Worm (Caenorhabditis elegans) whole organism, L1 larva: ENCODE measurements around the gene nhr-143.

Experiments
- Y116A8C.19 ChIP-seq: sonication (generic microtip); optimal IDR thresholded peaks from 2 replicates; lab custom pipeline; 2016; ENCODE audit warnings: missing compliant biosample characterization, missing genetic modification characterization, borderline replicate concordance
- alr-1 ChIP-seq: fragments of 200-800 bp; sonication (Bioruptor generic); optimal IDR thresholded peaks from 2 replicates; lab custom pipeline; 2018; ENCODE audit warnings: borderline replicate concordance, mild to moderate bottlenecking, missing genetic modification characterization, missing compliant biosample characterization
- ceh-8 ChIP-seq: fragments of 200-800 bp; sonication (Bioruptor generic); optimal IDR thresholded peaks from 2 replicates; lab custom pipeline; 2018; ENCODE audit warnings: mild to moderate bottlenecking, missing genetic modification characterization, moderate library complexity, missing compliant biosample characterization
- ceh-82 ChIP-seq, 3 experiments: fragments of 150-350 bp in 1 of 3; sonication (generic microtip) in 2 of 3; optimal IDR thresholded peaks; 2 replicates each; lab custom pipeline; 2014 to 2017; ENCODE audit warnings: missing biosample characterization in 3 of 3, missing genetic modification characterization in 3 of 3
- ceh-88 ChIP-seq: fragments of 200-800 bp; sonication (Bioruptor generic); IDR thresholded peaks from 2 replicates; pipeline ENCODE4 v1.3.6; 2022; ENCODE audit warnings: missing genetic modification characterization, missing compliant biosample characterization
- ceh-90 ChIP-seq: sonication (generic microtip); optimal IDR thresholded peaks from 2 replicates; lab custom pipeline; 2016; ENCODE audit warnings: missing genetic modification characterization, missing compliant biosample characterization
- dpl-1 ChIP-seq, 3 experiments: fragments of 150-350 bp in 2 of 3; sonication (generic microtip) in 1 of 3; optimal IDR thresholded peaks; 2 replicates each; lab custom pipeline; 2014 to 2017; ENCODE audit warnings: missing biosample characterization in 3 of 3, missing genetic modification characterization in 3 of 3, missing genetic modification reagents in 3 of 3
- efl-1 ChIP-seq, 4 experiments: fragments of 150-350 bp; optimal IDR thresholded peaks in 3 of 4; peaks in 1 of 4; 1 replicate in 1 of 4; 2 replicates in 3 of 4; lab custom pipeline; 2014; ENCODE audit warnings: missing biosample characterization in 2 of 4, missing genetic modification characterization in 2 of 4, missing genetic modification reagents in 2 of 4
- egl-27 ChIP-seq, 2 experiments: fragments of 150-350 bp in 1 of 2; sonication (generic microtip); optimal IDR thresholded peaks; 3 replicates each; lab custom pipeline; 2017 to 2018; ENCODE audit warnings: missing biosample characterization in 2 of 2, missing genetic modification characterization in 2 of 2, missing genetic modification reagents in 2 of 2
- elt-2 ChIP-seq: sonication (generic microtip); optimal IDR thresholded peaks from 2 replicates; lab custom pipeline; 2016; ENCODE audit warnings: missing genetic modification characterization, mild to moderate bottlenecking, inconsistent platforms, missing compliant biosample characterization, missing genetic modification reagents
- elt-3 ChIP-seq, 6 experiments: fragments of 150-350 bp in 1 of 6; sonication (generic microtip); optimal IDR thresholded peaks; 2 replicates each; lab custom pipeline; 2017 to 2018; ENCODE audit warnings: missing biosample characterization in 6 of 6, missing genetic modification characterization in 6 of 6, inconsistent platforms in 1 of 6
- ets-5 ChIP-seq: fragments of 200-800 bp; sonication (Bioruptor generic); IDR thresholded peaks from 2 replicates; pipeline ENCODE4 v1.3.6; 2022; ENCODE audit warnings: missing genetic modification characterization, missing compliant biosample characterization
- fos-1 ChIP-seq: fragments of 150-350 bp; optimal IDR thresholded peaks from 2 replicates; lab custom pipeline; 2014; ENCODE audit warnings: missing biosample characterization, missing genetic modification characterization
- hlh-4 ChIP-seq: sonication (generic microtip); optimal IDR thresholded peaks from 2 replicates; lab custom pipeline; 2016; ENCODE audit warnings: mild to moderate bottlenecking, missing genetic modification characterization, missing compliant biosample characterization
- irx-1 ChIP-seq: sonication (generic microtip); optimal IDR thresholded peaks from 2 replicates; lab custom pipeline; 2016; ENCODE audit warnings: missing genetic modification characterization, missing compliant biosample characterization
- isw-1 ChIP-seq: fragments of 200-800 bp; sonication (Bioruptor generic); IDR thresholded peaks from 2 replicates; pipeline ENCODE4 v1.3.6; 2022; ENCODE audit warnings: missing genetic modification characterization, missing compliant biosample characterization
- lin-15B ChIP-seq: fragments of 150-350 bp; sonication (generic microtip); optimal IDR thresholded peaks from 3 replicates; lab custom pipeline; 2014; ENCODE audit warnings: missing biosample characterization, missing genetic modification characterization
- lin-35 ChIP-seq, 2 experiments: fragments of 150-350 bp; optimal IDR thresholded peaks; 2 replicates each; lab custom pipeline; 2014; ENCODE audit warnings: missing biosample characterization in 2 of 2, missing genetic modification characterization in 2 of 2, missing genetic modification reagents in 2 of 2
- mef-2 ChIP-seq: fragments of 150-350 bp; optimal IDR thresholded peaks from 2 replicates; lab custom pipeline; 2014; ENCODE audit warnings: missing biosample characterization, missing genetic modification characterization
- mep-1 ChIP-seq: fragments of 150-350 bp; optimal IDR thresholded peaks from 2 replicates; lab custom pipeline; 2014; ENCODE audit warnings: missing biosample characterization, missing genetic modification characterization
- nhr-20 ChIP-seq: sonication (generic microtip); optimal IDR thresholded peaks from 2 replicates; lab custom pipeline; 2016; ENCODE audit warnings: mild to moderate bottlenecking, missing genetic modification characterization, missing compliant biosample characterization
- nhr-28 ChIP-seq: fragments of 150-350 bp; optimal IDR thresholded peaks from 2 replicates; lab custom pipeline; 2014; ENCODE audit warnings: missing biosample characterization, missing genetic modification characterization
- nhr-47 ChIP-seq: sonication (generic microtip); optimal IDR thresholded peaks from 2 replicates; lab custom pipeline; 2016; ENCODE audit warnings: mild to moderate bottlenecking, missing genetic modification characterization, moderate library complexity, missing compliant biosample characterization
- nhr-85 ChIP-seq: sonication (generic microtip); peaks from one replicate; lab custom pipeline; 2016; ENCODE audit warnings: missing genetic modification characterization, inconsistent platforms, missing compliant biosample characterization
- nhr-90 ChIP-seq: sonication (generic microtip); optimal IDR thresholded peaks from 2 replicates; lab custom pipeline; 2016; ENCODE audit warnings: mild to moderate bottlenecking, missing genetic modification characterization, missing compliant biosample characterization; ENCODE audit not compliant: poor library complexity
- pag-3 ChIP-seq: sonication (generic microtip); optimal IDR thresholded peaks from 2 replicates; lab custom pipeline; 2017; ENCODE audit warnings: missing genetic modification characterization, mild to moderate bottlenecking, missing compliant biosample characterization, antibody characterized with exemption, borderline replicate concordance; ENCODE audit not compliant: insufficient read depth
- pax-3 ChIP-seq: fragments of 200-800 bp; sonication (Bioruptor generic); optimal IDR thresholded peaks from 2 replicates; lab custom pipeline; 2018; ENCODE audit warnings: mild to moderate bottlenecking, missing genetic modification characterization, moderate library complexity, missing compliant biosample characterization
- pqm-1 ChIP-seq: sonication (generic microtip); optimal IDR thresholded peaks from 3 replicates; lab custom pipeline; 2017; ENCODE audit warnings: missing biosample characterization, missing genetic modification characterization
- rnt-1 ChIP-seq: sonication (generic microtip); optimal IDR thresholded peaks from 2 replicates; lab custom pipeline; 2016; ENCODE audit warnings: mild to moderate bottlenecking, missing genetic modification characterization, moderate library complexity, missing compliant biosample characterization
- skn-1 ChIP-seq: fragments of 150-350 bp; optimal IDR thresholded peaks from 2 replicates; lab custom pipeline; 2014; ENCODE audit warnings: missing biosample characterization, missing genetic modification characterization
- snu-23 ChIP-seq: sonication (generic microtip); optimal IDR thresholded peaks from 2 replicates; lab custom pipeline; 2016; ENCODE audit warnings: missing genetic modification characterization, missing compliant biosample characterization
- tlp-1 ChIP-seq: fragments of 150-350 bp; optimal IDR thresholded peaks from 2 replicates; lab custom pipeline; 2014; ENCODE audit warnings: missing biosample characterization, missing genetic modification characterization
- unc-62 ChIP-seq: fragments of 150-350 bp; optimal IDR thresholded peaks from 2 replicates; lab custom pipeline; 2014; ENCODE audit warnings: missing biosample characterization, missing genetic modification reagents, missing genetic modification characterization
- zag-1 ChIP-seq: fragments of 150-350 bp; optimal IDR thresholded peaks from 2 replicates; lab custom pipeline; 2014; ENCODE audit warnings: missing biosample characterization, missing genetic modification characterization

nhr-143 gene

DNA sequence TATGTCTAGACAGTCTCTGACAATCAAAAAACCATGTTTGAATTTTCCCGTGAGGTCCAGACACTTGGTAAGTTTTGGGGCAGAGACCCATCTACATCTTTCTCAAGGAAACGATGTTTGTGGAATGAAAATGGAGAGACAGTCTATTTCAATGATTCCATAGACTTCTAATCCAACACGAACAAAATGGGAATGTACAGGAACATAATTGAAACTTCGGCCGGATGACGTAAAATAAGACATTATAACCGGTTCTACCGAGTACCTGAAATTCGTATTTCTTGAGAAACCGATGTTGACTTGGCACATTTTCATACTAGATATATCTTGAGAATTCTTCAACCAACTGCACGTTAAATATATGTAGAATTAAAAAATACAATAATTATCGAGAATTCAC is 13.4 kb upstream of the nhr-143 start, which contains the start of gene str-87:
str-87 (minus strand) TSS at position 101 of the 400 bp plus-strand sequence.
- TF ChIP-seq egl-27 (tag; optimal IDR thresholded peaks at IDR 0.05; lab: Kevin White, UChicago) (no peak), nhr-28 (tag; lab: Kevin White, UChicago) (no peak), isw-1 (no peak), hlh-4 (tag; lab: Kevin White, UChicago) (no peak), elt-3 (tag; optimal IDR thresholded peaks at IDR 0.05; lab: Kevin White, UChicago) (no peak)

DNA sequence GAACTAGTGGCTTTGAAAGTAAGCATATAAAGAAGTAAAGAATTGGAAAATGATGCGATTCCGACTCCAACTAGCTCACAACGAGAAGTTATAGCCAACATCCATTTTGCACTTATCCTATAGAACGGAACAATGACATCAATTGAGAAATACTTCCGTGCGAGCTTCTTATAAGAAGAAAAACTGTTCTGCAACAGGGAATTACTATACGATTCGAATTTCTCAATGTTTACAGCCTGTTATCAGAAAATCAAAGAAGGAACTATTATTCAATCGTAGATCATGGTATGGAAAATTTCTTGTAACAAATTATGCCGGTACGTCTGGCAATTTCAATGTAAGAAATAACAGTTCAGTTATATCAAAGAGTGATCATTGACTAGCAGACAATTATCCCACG is 11.0 kb upstream of the nhr-143 start, which contains the start of gene str-85:
str-85 (minus strand) TSS at position 101 of the 400 bp plus-strand sequence.
- TF ChIP-seq snu-23 (GFP tag; lab: Kevin White, UChicago): no peak
- TF ChIP-seq alr-1: no peak
- TF ChIP-seq lin-15B: no peak
- TF ChIP-seq elt-2 (tag; lab: Kevin White, UChicago): no peak
- TF ChIP-seq irx-1 (tag; lab: Kevin White, UChicago): no peak
- TF ChIP-seq pag-3 (tag; lab: Kevin White, UChicago): no peak
- no peak for TF ChIP-seq lin-35 (GFP tag; optimal IDR thresholded peaks at IDR 0.05; lab: Kevin White, UChicago)
- no peak for TF ChIP-seq nhr-20 (tag; lab: Kevin White, UChicago)
- no peak for TF ChIP-seq ets-5
- TF ChIP-seq nhr-47 (tag; lab: Kevin White, UChicago): no peak
- TF ChIP-seq mef-2: no peak
- no peak for TF ChIP-seq fos-1 (tag; lab: Kevin White, UChicago)
- no peak for TF ChIP-seq efl-1 (optimal IDR thresholded peaks at IDR 0.05; lab: Kevin White, UChicago)
- no peak for TF ChIP-seq efl-1 (GFP tag; optimal IDR thresholded peaks at IDR 0.05 in 1 of 2; lab: Kevin White, UChicago)

DNA sequence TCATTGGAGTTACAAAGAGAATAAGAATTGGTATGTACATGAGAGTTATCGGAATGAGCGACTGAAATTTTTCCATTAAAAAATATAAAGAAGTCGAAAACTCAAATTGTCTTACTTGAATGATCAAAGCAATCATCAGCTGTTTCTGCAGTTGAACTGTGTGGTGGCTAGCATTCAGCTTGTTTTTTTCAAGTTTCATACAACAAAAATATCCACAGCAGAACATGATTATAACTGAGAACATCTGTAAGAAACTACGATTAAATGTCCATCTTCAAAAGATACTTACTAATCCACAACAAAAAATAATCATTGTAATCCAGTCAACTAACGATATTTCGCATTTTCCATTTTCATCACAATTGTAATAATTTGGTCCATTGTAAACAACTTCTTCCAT is 10.0 kb upstream of the nhr-143 start:
- TF ChIP-seq nhr-85: no peak
- TF ChIP-seq pax-3: no peak
- no peak for TF ChIP-seq efl-1 (optimal IDR thresholded peaks at IDR 0.05; lab: Kevin White, UChicago)
- peak in 1 of 2 experiments; percentile 92 for TF ChIP-seq efl-1 (GFP tag; optimal IDR thresholded peaks at IDR 0.05 in 1 of 2; lab: Kevin White, UChicago)

DNA sequence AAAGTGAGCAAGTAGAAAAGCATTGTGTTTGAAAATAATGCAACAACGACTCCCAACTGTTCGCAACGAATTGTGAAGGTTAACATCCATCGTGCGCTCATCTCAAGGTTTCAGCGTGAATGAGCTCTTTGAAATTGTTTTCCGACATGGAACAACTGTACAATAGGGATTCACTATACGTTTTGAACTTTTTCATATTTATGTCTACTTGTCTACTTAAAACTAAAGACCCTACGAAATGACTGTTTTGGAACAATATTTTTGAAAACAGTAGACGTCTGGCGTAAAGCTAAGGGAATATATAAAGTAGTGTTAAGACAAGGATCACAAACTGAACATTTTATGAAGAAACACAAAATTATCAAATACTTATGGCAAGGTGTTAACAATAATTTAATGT is 8.9 kb upstream of the nhr-143 start, which contains the start of gene str-86:
str-86 (minus strand) TSS at position 101 of the 400 bp plus-strand sequence.
- TF ChIP-seq unc-62 (GFP tag; lab: Kevin White, UChicago) (no peak), elt-2 (tag; lab: Kevin White, UChicago) (no peak), lin-35 (GFP tag; optimal IDR thresholded peaks at IDR 0.05; lab: Kevin White, UChicago) (no peak)
- TF ChIP-seq, all 84 proteins: peak for 0

DNA sequence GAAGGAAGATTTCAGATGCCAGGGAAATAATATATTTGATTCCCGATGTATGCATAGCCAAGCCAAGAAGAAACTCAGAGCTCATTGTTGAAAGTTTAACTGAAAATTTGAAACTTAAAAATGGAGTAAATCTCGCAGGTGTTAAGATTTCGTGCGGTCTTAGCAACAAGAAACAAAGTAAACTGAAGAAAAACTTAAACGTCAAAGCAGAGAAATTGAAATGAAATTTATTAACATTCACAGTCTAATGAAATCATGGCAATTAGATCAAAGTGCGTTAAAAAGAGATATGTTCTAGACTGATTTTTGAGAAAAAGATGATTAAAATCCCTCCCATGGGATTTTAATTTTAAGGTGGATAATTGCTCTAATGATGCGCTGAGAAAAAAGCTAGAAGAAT is 6.1 kb upstream of the nhr-143 start, which contains the start of gene str-84:
str-84 (minus strand) TSS at position 101 of the 400 bp plus-strand sequence.
- no peak for TF ChIP-seq irx-1 (tag; lab: Kevin White, UChicago)
- peak; percentile 83 for TF ChIP-seq ceh-8 (GFP tag; lab: Kevin White, UChicago)

DNA sequence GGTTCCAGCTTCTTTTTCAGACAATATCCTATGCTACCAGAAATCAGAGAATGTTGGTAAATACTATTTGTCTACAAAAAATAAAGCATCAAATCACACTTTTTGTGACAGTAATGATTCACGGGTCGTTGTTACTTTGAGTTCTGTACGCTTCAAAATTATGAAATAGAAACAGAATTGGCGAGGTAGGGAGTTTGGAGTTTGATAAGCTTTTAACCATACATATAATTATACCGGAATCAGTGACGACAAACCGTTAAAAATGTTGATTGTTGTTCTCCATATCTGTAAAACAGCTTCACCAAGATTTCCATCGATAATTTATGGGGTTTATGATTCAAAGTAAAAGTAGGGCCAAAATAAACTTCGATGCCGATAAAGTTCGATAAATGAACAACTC is 3.2 kb upstream of the nhr-143 start:
- TF ChIP-seq ceh-90 (no peak), efl-1 (optimal IDR thresholded peaks at IDR 0.05; lab: Kevin White, UChicago) (no peak), efl-1 (GFP tag; optimal IDR thresholded peaks at IDR 0.05 in 1 of 2; lab: Kevin White, UChicago) (peak in 1 of 2 experiments; percentile 62)
- TF ChIP-seq, all 84 proteins: peak for 1

DNA sequence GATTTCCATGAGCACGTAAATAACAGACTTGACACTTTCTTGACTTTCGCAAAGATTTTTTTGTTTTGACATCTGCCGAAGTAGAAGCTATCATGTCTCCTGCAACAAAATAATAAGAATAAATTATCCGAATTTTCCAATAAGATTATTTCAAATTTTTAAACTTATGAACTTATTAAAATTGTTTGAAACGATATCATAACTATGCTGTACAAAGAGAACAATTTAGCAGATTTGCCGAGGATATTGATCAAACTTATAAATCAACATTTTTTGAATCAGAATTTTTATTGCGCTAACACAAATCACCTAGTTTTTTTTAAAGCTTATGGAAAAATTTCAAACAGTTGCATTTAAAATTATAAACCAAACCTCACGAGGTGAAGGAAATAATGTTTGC is 2.5 kb downstream of the nhr-143 start, which contains the start of gene nhr-195:
nhr-195 (minus strand) TSS at position 101 of the 400 bp plus-strand sequence.
- TF ChIP-seq hlh-4 (tag; lab: Kevin White, UChicago) (no peak), tlp-1 (tag; lab: Kevin White, UChicago) (no peak), pqm-1 (no peak), lin-35 (GFP tag; optimal IDR thresholded peaks at IDR 0.05; lab: Kevin White, UChicago) (no peak), nhr-90 (tag; lab: Kevin White, UChicago) (no peak), unc-62 (GFP tag; lab: Kevin White, UChicago) (no peak), skn-1 (tag; lab: Kevin White, UChicago) (no peak), mep-1 (tag; lab: Kevin White, UChicago) (no peak), zag-1 (tag; lab: Kevin White, UChicago) (no peak), ceh-88 (no peak), nhr-20 (tag; lab: Kevin White, UChicago) (no peak), ceh-82 (tag; optimal IDR thresholded peaks at IDR 0.05; lab: Kevin White, UChicago) (no peak), Y116A8C.19 (tag; lab: Kevin White, UChicago) (no peak), dpl-1 (GFP tag; optimal IDR thresholded peaks at IDR 0.05; lab: Kevin White, UChicago) (no peak), rnt-1 (tag; lab: Kevin White, UChicago) (no peak), lin-15B (no peak)
